Worm (Caenorhabditis elegans): Measurements from ENCODE around the gene C56C10.4.

The C56C10.4 gene

ce11 chrII:6587264-6587870 is 4.5 kb downstream of the C56C10.4 start, which contains the start of gene C56C10.7 (continued):
- TF ChIP-seq mdl-1 (tag; optimal IDR thresholded peaks at IDR 0.05): no peak
- TF ChIP-seq gei-8 (GFP tag; optimal IDR thresholded peaks at IDR 0.05): no peak
- no peak for TF ChIP-seq ceh-44 (GFP tag; IDR thresholded peaks at IDR 0.05)
- peak; percentile 40; the same call in 1 of the 2 replicates for TF ChIP-seq T26A8.4 (GFP tag; IDR thresholded peaks at IDR 0.05)
- TF ChIP-seq vab-7 (GFP tag; IDR thresholded peaks at IDR 0.05): no peak
- no peak for TF ChIP-seq daf-8 (GFP tag; IDR thresholded peaks at IDR 0.05)
- TF ChIP-seq daf-19 (GFP tag; conservative IDR thresholded peaks at IDR 0.05): no peak
- peak; percentile 46 for TF ChIP-seq nhr-111 (GFP tag; optimal IDR thresholded peaks at IDR 0.05)
- TF ChIP-seq ceh-62 (tag; optimal IDR thresholded peaks at IDR 0.05): no peak
- no peak for TF ChIP-seq php-3 (GFP tag; IDR thresholded peaks at IDR 0.05)
- TF ChIP-seq mxl-3 (GFP tag; optimal IDR thresholded peaks at IDR 0.05): no peak
- peak; percentile 12 for TF ChIP-seq nhr-48 (tag; optimal IDR thresholded peaks at IDR 0.05)
- no peak for TF ChIP-seq ztf-11 (tag; optimal IDR thresholded peaks at IDR 0.05)
- peak; percentile 10 for TF ChIP-seq spr-1 (tag; optimal IDR thresholded peaks at IDR 0.05)
- TF ChIP-seq egl-43 (GFP tag; IDR thresholded peaks at IDR 0.05): no peak
- TF ChIP-seq nhr-77 (tag; optimal IDR thresholded peaks at IDR 0.05): no peak
- TF ChIP-seq daf-16 (GFP tag; optimal IDR thresholded peaks at IDR 0.05): no peak
- peak; percentile 14 for TF ChIP-seq daf-16 (tag; optimal IDR thresholded peaks at IDR 0.05)
- TF ChIP-seq nhr-42 (GFP tag; IDR thresholded peaks at IDR 0.05): no peak
- no peak; the same call in 1 of the 2 replicates for TF ChIP-seq nhr-41 (GFP tag; IDR thresholded peaks at IDR 0.05)
- TF ChIP-seq zip-11 (GFP tag; IDR thresholded peaks at IDR 0.05): no peak; the same call in 1 of the 2 replicates
- TF ChIP-seq ceh-28 (tag; optimal IDR thresholded peaks at IDR 0.05): no peak
- no peak for TF ChIP-seq dpl-1 (GFP tag; optimal IDR thresholded peaks at IDR 0.05)
- no peak for TF ChIP-seq ceh-82 (tag; optimal IDR thresholded peaks at IDR 0.05)
- TF ChIP-seq nhr-237 (tag; optimal IDR thresholded peaks at IDR 0.05): no peak
- TF ChIP-seq lir-3 (tag; optimal IDR thresholded peaks at IDR 0.05): no peak
- peak; percentile 64 for TF ChIP-seq F49E8.2 (tag; optimal IDR thresholded peaks at IDR 0.05; ENCODE audit: borderline replicate concordance)
- no peak for TF ChIP-seq rbr-2 (tag; optimal IDR thresholded peaks at IDR 0.05)
- TF ChIP-seq lin-39 (tag; optimal IDR thresholded peaks at IDR 0.05): no peak
- 0 out of 4 replicates have a peak, but pooled peaks of 1 of the 2 experiments have one; percentile 39 for TF ChIP-seq madf-5 (GFP tag; IDR thresholded peaks at IDR 0.05)
- TF ChIP-seq ZK546.5 (tag; optimal IDR thresholded peaks at IDR 0.05): no peak
- TF ChIP-seq set-16 (GFP tag; IDR thresholded peaks at IDR 0.05): no peak
- no peak for TF ChIP-seq snpc-4 (tag; optimal IDR thresholded peaks at IDR 0.05)
- no peak for TF ChIP-seq fos-1 (tag; optimal IDR thresholded peaks at IDR 0.05)
- TF ChIP-seq hif-1 (tag; optimal IDR thresholded peaks at IDR 0.05): no peak
- no peak for TF ChIP-seq unc-39 (tag; optimal IDR thresholded peaks at IDR 0.05)
- TF ChIP-seq tag-97 (GFP tag; IDR thresholded peaks at IDR 0.05): no peak
- TF ChIP-seq zfp-3 (GFP tag; conservative IDR thresholded peaks at IDR 0.05): no peak
- TF ChIP-seq madf-9 (GFP tag; conservative IDR thresholded peaks at IDR 0.05): no peak
- no peak for TF ChIP-seq nhr-10 (tag; optimal IDR thresholded peaks at IDR 0.05)
- peak; percentile 74 for TF ChIP-seq lin-38 (GFP tag; IDR thresholded peaks at IDR 0.05)
- TF ChIP-seq lin-29 (GFP tag; IDR thresholded peaks at IDR 0.05): no peak
- no peak for TF ChIP-seq daf-12 (tag; optimal IDR thresholded peaks at IDR 0.05)
- TF ChIP-seq unc-130 (GFP tag; optimal IDR thresholded peaks at IDR 0.05): no peak
- TF ChIP-seq unc-62 (GFP tag; optimal IDR thresholded peaks at IDR 0.05 in 1 of 2): no peak
- no peak for TF ChIP-seq unc-62 (tag; optimal IDR thresholded peaks at IDR 0.05)
- no peak for TF ChIP-seq dmd-8 (GFP tag; IDR thresholded peaks at IDR 0.05)
- no peak for TF ChIP-seq ceh-32 (tag; optimal IDR thresholded peaks at IDR 0.05; ENCODE audit: poor library complexity)
- no peak for TF ChIP-seq egl-27 (tag; optimal IDR thresholded peaks at IDR 0.05)
- 0 out of 2 replicates have a peak, but pooled peaks have one; percentile 48 for TF ChIP-seq Y75B8A.6 (GFP tag; IDR thresholded peaks at IDR 0.05)
- no peak; the same call in 1 of the 2 replicates for TF ChIP-seq pha-4 (GFP tag; IDR thresholded peaks at IDR 0.05)
- TF ChIP-seq pha-4 (tag; optimal IDR thresholded peaks at IDR 0.05): no peak
